Worm (Caenorhabditis elegans) whole organism, L2 larva: ENCODE data around the gene nhr-68.
A peak's percentile ranks its signal among the peaks of the same experiment; 100 is the strongest.

ENCODE experiments used
- C34F6.9 ChIP-seq: fragments of 150-350 bp; optimal IDR thresholded peaks from 2 replicates; lab custom pipeline; 2014; ENCODE audit warnings: missing biosample characterization, missing genetic modification characterization
- F13H6.1 ChIP-seq: sonication (generic microtip); optimal IDR thresholded peaks from 2 replicates; lab custom pipeline; 2016; ENCODE audit warnings: missing genetic modification characterization, missing compliant biosample characterization
- R02D3.7 ChIP-seq: fragments of 150-350 bp; optimal IDR thresholded peaks from 2 replicates; lab custom pipeline; 2014; ENCODE audit warnings: missing biosample characterization, missing genetic modification characterization
- Y55F3AM.14 ChIP-seq: fragments of 200-800 bp; sonication (Bioruptor generic); optimal IDR thresholded peaks from 2 replicates; lab custom pipeline; 2018; ENCODE audit warnings: mild to moderate bottlenecking, missing genetic modification characterization, missing compliant biosample characterization
- alr-1 ChIP-seq: fragments of 150-350 bp; optimal IDR thresholded peaks from 2 replicates; lab custom pipeline; 2014; ENCODE audit warnings: missing biosample characterization, missing genetic modification characterization
- ama-1 ChIP-seq: fragments of 150-350 bp; optimal IDR thresholded peaks from 2 replicates; lab custom pipeline; 2018; ENCODE audit warnings: inconsistent platforms
- blmp-1 ChIP-seq: sonication (generic microtip); optimal IDR thresholded peaks from 2 replicates; lab custom pipeline; 2017; ENCODE audit warnings: missing genetic modification characterization, mild to moderate bottlenecking, missing compliant biosample characterization, antibody characterized with exemption, moderate library complexity; ENCODE audit not compliant: insufficient read depth
- ceh-16 ChIP-seq: fragments of 150-350 bp; optimal IDR thresholded peaks from 2 replicates; lab custom pipeline; 2014; ENCODE audit warnings: missing biosample characterization, missing genetic modification characterization
- dmd-4 ChIP-seq: sonication (generic microtip); optimal IDR thresholded peaks from 2 replicates; lab custom pipeline; 2017; ENCODE audit warnings: missing biosample characterization, missing genetic modification characterization
- egl-27 ChIP-seq: sonication (generic microtip); optimal IDR thresholded peaks from 3 replicates; lab custom pipeline; 2017; ENCODE audit warnings: missing biosample characterization, missing genetic modification reagents, missing genetic modification characterization
- elt-1 ChIP-seq: fragments of 150-350 bp; optimal IDR thresholded peaks from 2 replicates; lab custom pipeline; 2014; ENCODE audit warnings: missing biosample characterization, missing genetic modification characterization
- fos-1 ChIP-seq: fragments of 150-350 bp; optimal IDR thresholded peaks from 2 replicates; lab custom pipeline; 2014; ENCODE audit warnings: missing biosample characterization, missing genetic modification characterization
- gmeb-1 ChIP-seq: fragments of 150-350 bp; optimal IDR thresholded peaks from 2 replicates; lab custom pipeline; 2014; ENCODE audit warnings: missing biosample characterization, missing genetic modification characterization
- lin-11 ChIP-seq: fragments of 150-350 bp; sonication (generic microtip); optimal IDR thresholded peaks from 2 replicates; lab custom pipeline; 2014; ENCODE audit warnings: missing biosample characterization, missing genetic modification characterization, inconsistent platforms, mixed read lengths
- lin-13 ChIP-seq: fragments of 150-350 bp; optimal IDR thresholded peaks from 2 replicates; lab custom pipeline; 2014; ENCODE audit warnings: missing biosample characterization, missing genetic modification reagents, missing genetic modification characterization
- lin-39 ChIP-seq: fragments of 150-350 bp; optimal IDR thresholded peaks from 2 replicates; lab custom pipeline; 2014; ENCODE audit warnings: missing biosample characterization, missing genetic modification reagents, missing genetic modification characterization
- mab-5 ChIP-seq: fragments of 150-350 bp; optimal IDR thresholded peaks from 2 replicates; lab custom pipeline; 2014; ENCODE audit warnings: missing biosample characterization, missing genetic modification characterization
- mdl-1 ChIP-seq, 2 experiments: fragments of 150-350 bp in 1 of 2; sonication (generic microtip) in 1 of 2; optimal IDR thresholded peaks; 2 replicates each; lab custom pipeline; 2017; ENCODE audit warnings: missing biosample characterization in 2 of 2, missing genetic modification characterization in 2 of 2
- nhr-11 ChIP-seq: fragments of 150-350 bp; optimal IDR thresholded peaks from 2 replicates; lab custom pipeline; 2014; ENCODE audit warnings: missing biosample characterization, missing genetic modification characterization
- nhr-129 ChIP-seq: fragments of 150-350 bp; optimal IDR thresholded peaks from 2 replicates; lab custom pipeline; 2014; ENCODE audit warnings: missing biosample characterization, missing genetic modification characterization
- nhr-21 ChIP-seq: fragments of 150-350 bp; optimal IDR thresholded peaks from 2 replicates; lab custom pipeline; 2014; ENCODE audit warnings: missing biosample characterization, missing genetic modification characterization
- nhr-23 ChIP-seq: fragments of 150-350 bp; optimal IDR thresholded peaks from 2 replicates; lab custom pipeline; 2014; ENCODE audit warnings: missing biosample characterization, missing genetic modification reagents, missing genetic modification characterization
- nhr-25 ChIP-seq: fragments of 150-350 bp; sonication (generic microtip); optimal IDR thresholded peaks from 3 replicates; lab custom pipeline; 2014; ENCODE audit warnings: missing biosample characterization, missing genetic modification characterization
- nhr-6 ChIP-seq: fragments of 150-350 bp; optimal IDR thresholded peaks from 2 replicates; lab custom pipeline; 2014; ENCODE audit warnings: missing biosample characterization, missing genetic modification characterization
- peb-1 ChIP-seq: fragments of 150-350 bp; optimal IDR thresholded peaks from 2 replicates; lab custom pipeline; 2014; ENCODE audit warnings: missing biosample characterization, missing genetic modification characterization
- sem-4 ChIP-seq: fragments of 150-350 bp; optimal IDR thresholded peaks from 2 replicates; lab custom pipeline; 2014; ENCODE audit warnings: missing biosample characterization, missing genetic modification reagents, missing genetic modification characterization
- sma-3 ChIP-seq: sonication (generic microtip); optimal IDR thresholded peaks from 2 replicates; lab custom pipeline; 2016; ENCODE audit warnings: missing genetic modification reagents, missing genetic modification characterization, missing compliant biosample characterization
- sma-9 ChIP-seq, 2 experiments: fragments of 150-350 bp in 1 of 2; sonication (generic microtip) in 1 of 2; optimal IDR thresholded peaks; 2 replicates each; lab custom pipeline; 2014 to 2016; ENCODE audit warnings: missing genetic modification characterization in 2 of 2, mild to moderate bottlenecking in 1 of 2, missing biosample characterization in 1 of 2, missing compliant biosample characterization in 1 of 2, missing genetic modification reagents in 1 of 2, moderate library complexity in 1 of 2
- snpc-4 ChIP-seq: fragments of 150-350 bp; optimal IDR thresholded peaks from 2 replicates; lab custom pipeline; 2014; ENCODE audit warnings: missing biosample characterization, missing genetic modification characterization
- unc-39 ChIP-seq: fragments of 150-350 bp; optimal IDR thresholded peaks from 2 replicates; lab custom pipeline; 2014; ENCODE audit warnings: missing biosample characterization, missing genetic modification characterization
- unc-55 ChIP-seq: fragments of 150-350 bp; sonication (generic microtip); optimal IDR thresholded peaks from 3 replicates; lab custom pipeline; 2014; ENCODE audit warnings: missing biosample characterization, missing genetic modification reagents, missing genetic modification characterization
- ztf-1 ChIP-seq: fragments of 200-800 bp; sonication (Bioruptor generic); conservative IDR thresholded peaks from 2 replicates; pipeline ENCODE4 v1.3.6; 2022; ENCODE audit warnings: missing genetic modification characterization, missing compliant biosample characterization
- ztf-4 ChIP-seq: fragments of 150-350 bp; optimal IDR thresholded peaks from 2 replicates; lab custom pipeline; 2014; ENCODE audit warnings: missing biosample characterization, missing genetic modification characterization

Gene nhr-68

DNA sequence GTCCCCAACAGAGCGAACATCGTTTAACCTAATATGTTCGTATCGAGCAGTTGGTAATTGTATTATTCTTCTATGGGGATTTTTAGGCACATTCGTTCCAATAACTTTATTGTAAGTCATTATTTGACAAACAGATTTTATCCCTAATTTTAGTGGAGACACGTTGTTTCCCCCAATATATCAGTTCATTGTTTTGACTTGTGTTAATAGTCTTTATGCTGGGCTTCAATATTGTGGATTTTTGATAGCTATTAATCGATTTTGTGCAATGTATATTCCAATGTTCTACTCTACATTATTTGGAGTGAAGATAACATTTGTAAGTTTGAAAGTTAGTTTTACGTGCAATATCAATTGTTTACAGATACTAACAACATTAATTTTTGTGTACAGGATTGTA lies 20.6 kb downstream of the nhr-68 start:
- TF ChIP-seq nhr-6 (no peak), alr-1 (tag; lab: Kevin White, UChicago) (no peak), mab-5 (no peak), unc-55 (GFP tag; lab: Kevin White, UChicago) (no peak), ztf-4 (tag; lab: Kevin White, UChicago) (no peak), Y55F3AM.14 (GFP tag; lab: Kevin White, UChicago) (no peak), R02D3.7 (tag; lab: Kevin White, UChicago) (no peak), nhr-21 (tag; lab: Kevin White, UChicago) (no peak), peb-1 (tag; lab: Kevin White, UChicago) (no peak), C34F6.9 (tag; lab: Kevin White, UChicago) (no peak), blmp-1 (tag; lab: Kevin White, UChicago) (no peak), sma-9 (GFP tag; optimal IDR thresholded peaks at IDR 0.05; lab: Kevin White, UChicago) (no peak), sma-9 (tag; optimal IDR thresholded peaks at IDR 0.05; lab: Kevin White, UChicago) (no peak), elt-1 (tag; lab: Kevin White, UChicago) (no peak), egl-27 (tag; lab: Kevin White, UChicago) (no peak), sem-4 (no peak), ama-1 (no peak), unc-39 (tag; lab: Kevin White, UChicago) (no peak), snpc-4 (tag; lab: Kevin White, UChicago) (no peak)

DNA sequence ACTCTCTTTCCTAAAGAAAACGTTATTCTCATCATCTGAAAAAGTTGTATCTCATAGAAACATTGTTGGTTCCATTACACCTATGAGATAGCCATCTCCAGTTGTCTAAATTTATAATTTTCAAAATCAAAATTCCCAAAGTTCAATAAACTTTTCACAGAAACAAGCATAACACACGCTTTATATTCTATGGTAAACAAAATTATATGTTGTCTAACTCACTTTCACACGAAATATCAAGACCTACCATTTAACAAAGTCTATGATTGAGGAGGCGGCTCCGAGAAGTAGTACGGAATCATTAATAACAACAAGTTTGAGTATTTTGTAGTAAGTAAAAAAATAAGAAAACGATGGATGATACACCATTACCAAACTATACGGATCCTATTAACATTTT lies 25.6 kb downstream of the nhr-68 start, which contains the start of gene srx-84:
srx-84 (plus strand) TSS at position 301 of the 400 bp plus-strand sequence.
- no peak for TF ChIP-seq mdl-1 (tag; optimal IDR thresholded peaks at IDR 0.05; lab: Kevin White, UChicago)
- no peak for TF ChIP-seq C34F6.9 (tag; lab: Kevin White, UChicago)
- TF ChIP-seq ceh-16 = no peak

DNA sequence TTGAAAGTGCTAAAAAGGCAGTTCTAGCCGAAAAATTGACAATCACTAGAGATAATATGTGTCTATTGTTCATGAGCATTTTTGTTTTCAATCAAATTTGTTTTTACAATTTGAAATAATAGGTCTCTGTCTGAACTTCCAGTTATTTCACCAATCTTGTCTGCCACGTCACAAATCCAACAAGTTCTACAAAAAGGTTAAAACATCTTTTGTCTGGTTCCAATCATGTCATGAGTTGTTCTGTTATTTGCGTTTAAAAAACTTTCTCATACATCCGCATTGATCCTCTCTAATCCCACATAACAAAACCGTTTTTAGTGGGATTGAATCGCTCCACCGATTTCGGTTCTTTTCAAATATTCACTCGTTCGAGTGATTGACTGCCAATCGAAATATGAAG lies 27.6 kb downstream of the nhr-68 start, which contains the start of gene F35B12.9:
F35B12.9 (plus strand) TSS at position 372 of the 400 bp plus-strand sequence.
- TF ChIP-seq nhr-11 (no peak), lin-13 (no peak)

DNA sequence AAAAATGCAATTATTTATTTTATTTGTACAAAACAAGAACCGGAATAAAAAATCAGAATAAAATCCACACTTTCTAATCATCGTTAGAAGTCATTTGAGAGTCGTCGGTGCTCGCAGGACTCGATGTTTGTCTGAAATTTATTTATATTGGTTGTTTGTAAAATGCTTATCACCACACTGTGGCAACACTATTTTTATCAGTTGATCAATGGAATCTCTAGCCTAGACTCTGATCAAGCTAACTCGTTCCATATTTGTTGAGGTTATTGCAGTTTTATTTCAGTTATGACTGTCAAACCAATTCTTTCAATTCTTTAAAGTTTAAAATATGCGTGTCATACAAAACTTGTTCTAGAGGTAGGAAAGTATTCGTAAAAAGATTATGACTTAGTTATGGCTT lies 31.2 kb downstream of the nhr-68 start, which contains the start of gene dhs-20:
dhs-20 (minus strand) TSS at position 80 of the 400 bp plus-strand sequence.
- TF ChIP-seq nhr-23 (no peak), unc-55 (GFP tag; lab: Kevin White, UChicago) (no peak), fos-1 (tag; lab: Kevin White, UChicago) (peak; percentile 51), sma-9 (GFP tag; optimal IDR thresholded peaks at IDR 0.05; lab: Kevin White, UChicago) (peak; percentile 47), sma-9 (tag; optimal IDR thresholded peaks at IDR 0.05; lab: Kevin White, UChicago) (no peak)

DNA sequence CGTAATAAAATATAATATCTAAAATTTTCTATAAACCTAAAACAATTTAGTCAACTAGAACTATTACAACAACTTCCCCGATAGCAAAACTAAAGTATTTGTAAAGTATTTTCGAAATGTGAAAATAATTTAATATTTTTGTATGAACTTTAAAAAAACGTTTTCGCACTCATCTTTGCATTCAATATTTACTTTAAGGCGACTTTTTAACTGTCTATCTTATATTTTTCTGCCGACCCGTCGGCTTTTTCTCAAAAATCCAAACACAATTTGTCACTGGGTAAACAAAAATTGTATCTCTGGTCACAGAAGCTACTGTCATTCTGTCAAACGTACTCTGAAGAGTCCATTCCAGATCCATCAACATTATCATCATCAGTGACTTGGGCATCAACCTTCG lies 32.0 kb downstream of the nhr-68 start:
- TF ChIP-seq nhr-25 (tag; lab: Kevin White, UChicago) = no peak
- TF ChIP-seq ztf-1 (GFP tag; lab: Robert Waterston, UW) = no peak
- peak; percentile 27 for TF ChIP-seq F13H6.1 (tag; lab: Kevin White, UChicago)
- no peak for TF ChIP-seq fos-1 (tag; lab: Kevin White, UChicago)
- peak; percentile 11 for TF ChIP-seq nhr-129 (tag; lab: Kevin White, UChicago)
- no peak for TF ChIP-seq snpc-4 (tag; lab: Kevin White, UChicago)

DNA sequence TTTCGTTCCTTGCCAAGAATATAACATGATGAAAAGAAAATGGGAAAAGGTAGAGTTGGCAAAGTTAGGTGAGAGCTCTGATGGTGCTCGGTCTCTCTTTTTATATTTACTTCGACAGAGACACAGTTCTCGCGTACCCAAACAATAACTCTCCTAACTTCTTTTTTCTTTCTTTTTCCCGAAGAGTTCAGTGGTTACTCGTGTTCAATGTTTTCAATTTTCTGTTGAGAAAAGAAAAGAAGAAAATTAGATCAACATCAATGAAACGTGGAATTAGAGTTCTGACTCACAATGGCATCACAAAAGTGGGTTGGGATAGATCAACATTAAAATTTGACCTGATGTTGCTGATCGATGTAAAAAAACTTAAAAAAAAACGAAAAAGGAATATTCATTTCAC lies 33.2 kb downstream of the nhr-68 start, which contains the start of gene idpp-16:
idpp-16 (minus strand) TSS at position 101 of the 400 bp plus-strand sequence.
- TF ChIP-seq ama-1 (no peak), mab-5 (no peak), dmd-4 (tag; lab: Kevin White, UChicago) (no peak), egl-27 (tag; lab: Kevin White, UChicago) (no peak), ztf-4 (tag; lab: Kevin White, UChicago) (no peak), lin-39 (no peak), sma-3 (GFP tag; lab: Kevin White, UChicago) (no peak), lin-11 (tag; lab: Kevin White, UChicago) (no peak), C34F6.9 (tag; lab: Kevin White, UChicago) (no peak), sem-4 (no peak), gmeb-1 (tag; lab: Kevin White, UChicago) (no peak), nhr-129 (tag; lab: Kevin White, UChicago) (no peak), Y55F3AM.14 (GFP tag; lab: Kevin White, UChicago) (no peak)
- TF ChIP-seq, all 48 proteins: peak for 0
